Fruit fly (Drosophila melanogaster) whole organism, prepupa: ENCODE measurements around the gene Mon1.

Source experiments
- CG10631 ChIP-seq: fragments of 200-800 bp; sonication (Bioruptor generic); optimal IDR thresholded peaks from 2 replicates; lab custom pipeline; 2016; ENCODE audit warnings: missing biosample characterization, missing genetic modification characterization
- CG11762 ChIP-seq: fragments of 200-800 bp; sonication (Bioruptor generic); optimal IDR thresholded peaks from 3 replicates; lab custom pipeline; 2016; ENCODE audit warnings: missing biosample characterization, missing genetic modification characterization; ENCODE audit not compliant: insufficient read depth
- CG11902 ChIP-seq: fragments of 200-800 bp; sonication (Bioruptor generic); optimal IDR thresholded peaks from 3 replicates; lab custom pipeline; 2016; ENCODE audit warnings: missing biosample characterization, missing genetic modification characterization
- CG15336 ChIP-seq: fragments of 200-800 bp; sonication (Bioruptor generic); IDR thresholded peaks from 2 replicates; pipeline ENCODE4 v1.3.6; 2022; ENCODE audit warnings: missing biosample characterization, missing genetic modification characterization
- CG3032 ChIP-seq: fragments of 200-800 bp; optimal IDR thresholded peaks from 2 replicates; lab custom pipeline; 2019; ENCODE audit warnings: missing biosample characterization, mild to moderate bottlenecking, missing genetic modification characterization, moderate library complexity
- CG31627 ChIP-seq: fragments of 200-800 bp; sonication (Bioruptor generic); optimal IDR thresholded peaks from 3 replicates; lab custom pipeline; 2016; ENCODE audit warnings: missing biosample characterization, missing genetic modification characterization
- CG32006 ChIP-seq: fragments of 200-800 bp; sonication (Bioruptor generic); optimal IDR thresholded peaks from 3 replicates; lab custom pipeline; 2017; ENCODE audit warnings: missing biosample characterization, mild to moderate bottlenecking, missing genetic modification characterization
- CG34406 ChIP-seq: fragments of 200-800 bp; sonication (Bioruptor generic); optimal IDR thresholded peaks from 3 replicates; lab custom pipeline; 2016; ENCODE audit warnings: missing biosample characterization, missing genetic modification characterization
- CG4318 ChIP-seq: fragments of 200-800 bp; sonication (Bioruptor generic); optimal IDR thresholded peaks from 3 replicates; lab custom pipeline; 2017; ENCODE audit warnings: missing biosample characterization, mild to moderate bottlenecking, missing genetic modification characterization
- CG6163 ChIP-seq: fragments of 200-800 bp; sonication (Bioruptor generic); IDR thresholded peaks from 3 replicates; pipeline ENCODE4 v1.3.6; 2022; ENCODE audit warnings: missing biosample characterization, missing genetic modification characterization
- CG6276 ChIP-seq: fragments of 200-800 bp; sonication (Bioruptor generic); optimal IDR thresholded peaks from 2 replicates; lab custom pipeline; 2017; ENCODE audit warnings: missing biosample characterization, mild to moderate bottlenecking, missing genetic modification characterization
- CG6792 ChIP-seq: fragments of 200-800 bp; sonication (Bioruptor generic); optimal IDR thresholded peaks from 3 replicates; lab custom pipeline; 2016; ENCODE audit warnings: missing biosample characterization, missing genetic modification characterization
- CG7368 ChIP-seq: fragments of 200-800 bp; sonication (Bioruptor generic); optimal IDR thresholded peaks from 3 replicates; lab custom pipeline; 2016; ENCODE audit warnings: missing biosample characterization, missing genetic modification characterization
- CG8119 ChIP-seq: fragments of 200-800 bp; sonication (Bioruptor generic); IDR thresholded peaks from 3 replicates; pipeline ENCODE4 v1.3.6; 2022; ENCODE audit warnings: missing biosample characterization, missing genetic modification characterization
- CG8319 ChIP-seq: fragments of 200-800 bp; sonication (Bioruptor generic); optimal IDR thresholded peaks from 3 replicates; lab custom pipeline; 2016; ENCODE audit warnings: missing biosample characterization, missing genetic modification characterization
- CG8632 ChIP-seq: fragments of 200-800 bp; sonication (Bioruptor generic); optimal IDR thresholded peaks from 3 replicates; lab custom pipeline; 2016; ENCODE audit warnings: missing biosample characterization, missing genetic modification characterization
- CG9139 ChIP-seq: fragments of 200-800 bp; sonication (Bioruptor generic); optimal IDR thresholded peaks from 3 replicates; lab custom pipeline; 2017; ENCODE audit warnings: missing biosample characterization, mild to moderate bottlenecking, missing genetic modification characterization
- Eip75B ChIP-seq: fragments of 200-800 bp; sonication (Bioruptor generic); optimal IDR thresholded peaks from 3 replicates; lab custom pipeline; 2016; ENCODE audit warnings: missing biosample characterization, missing genetic modification characterization
- Eip78C ChIP-seq: fragments of 200-800 bp; sonication (Bioruptor generic); peaks from one replicate; lab custom pipeline; 2016; ENCODE audit warnings: missing biosample characterization, missing genetic modification characterization
- Eip93F ChIP-seq: fragments of 200-800 bp; sonication (Bioruptor generic); optimal IDR thresholded peaks from 2 replicates; lab custom pipeline; 2016; ENCODE audit warnings: missing biosample characterization, mild to moderate bottlenecking, missing genetic modification characterization
- Ets21C ChIP-seq: fragments of 200-800 bp; sonication (Bioruptor generic); optimal IDR thresholded peaks from 3 replicates; lab custom pipeline; 2016; ENCODE audit warnings: missing biosample characterization, missing genetic modification characterization
- Ets96B ChIP-seq: fragments of 200-800 bp; optimal IDR thresholded peaks from 2 replicates; lab custom pipeline; 2019; ENCODE audit warnings: missing biosample characterization, mild to moderate bottlenecking, missing genetic modification characterization, moderate library complexity
- Hr38 ChIP-seq: sonication (Bioruptor generic); optimal IDR thresholded peaks from 2 replicates; lab custom pipeline; 2016; ENCODE audit warnings: missing biosample characterization, missing genetic modification characterization
- Hr39 ChIP-seq: fragments of 200-800 bp; sonication (Bioruptor generic); optimal IDR thresholded peaks from 2 replicates; lab custom pipeline; 2016; ENCODE audit warnings: missing biosample characterization, missing genetic modification characterization
- Hr4 ChIP-seq: fragments of 200-800 bp; sonication (Bioruptor generic); optimal IDR thresholded peaks from 3 replicates; lab custom pipeline; 2016; ENCODE audit warnings: missing biosample characterization, missing genetic modification characterization
- Lpt ChIP-seq: fragments of 200-800 bp; sonication (Bioruptor generic); optimal IDR thresholded peaks from 3 replicates; lab custom pipeline; 2016; ENCODE audit warnings: missing biosample characterization, missing genetic modification characterization
- OdsH ChIP-seq: fragments of 200-800 bp; sonication (Bioruptor generic); optimal IDR thresholded peaks from 3 replicates; lab custom pipeline; 2016; ENCODE audit warnings: missing biosample characterization, missing genetic modification characterization
- Smox ChIP-seq: fragments of 200-800 bp; sonication (Bioruptor generic); optimal IDR thresholded peaks from 3 replicates; lab custom pipeline; 2016; ENCODE audit warnings: missing biosample characterization, missing genetic modification characterization
- Sox102F ChIP-seq: fragments of 200-800 bp; sonication (Bioruptor generic); optimal IDR thresholded peaks from 2 replicates; lab custom pipeline; 2016; ENCODE audit warnings: missing biosample characterization, mild to moderate bottlenecking, missing genetic modification characterization
- acj6 ChIP-seq: fragments of 200-800 bp; sonication (Bioruptor generic); optimal IDR thresholded peaks from 3 replicates; lab custom pipeline; 2016; ENCODE audit warnings: missing biosample characterization, missing genetic modification characterization
- cyc ChIP-seq: fragments of 200-800 bp; sonication (Bioruptor generic); optimal IDR thresholded peaks from 3 replicates; lab custom pipeline; 2016; ENCODE audit warnings: missing biosample characterization, missing genetic modification characterization
- dac ChIP-seq: fragments of 200-800 bp; sonication (Bioruptor generic); optimal IDR thresholded peaks from 2 replicates; lab custom pipeline; 2017; ENCODE audit warnings: missing biosample characterization, mild to moderate bottlenecking, missing genetic modification characterization
- dsx ChIP-seq: fragments of 200-800 bp; optimal IDR thresholded peaks from 3 replicates; lab custom pipeline; 2019; ENCODE audit warnings: missing biosample characterization, mild to moderate bottlenecking, missing genetic modification characterization, moderate library complexity; ENCODE audit not compliant: poor library complexity, severe bottlenecking
- esn ChIP-seq: fragments of 200-800 bp; sonication (Bioruptor generic); optimal IDR thresholded peaks from 2 replicates; lab custom pipeline; 2016; ENCODE audit warnings: missing biosample characterization, mild to moderate bottlenecking, missing genetic modification characterization, moderate library complexity
- fd59A ChIP-seq: fragments of 200-800 bp; sonication (Bioruptor generic); optimal IDR thresholded peaks from 2 replicates; lab custom pipeline; 2017; ENCODE audit warnings: missing biosample characterization, mild to moderate bottlenecking, missing genetic modification characterization, missing genetic modification reagents
- fd85E ChIP-seq: fragments of 200-800 bp; sonication (Bioruptor generic); optimal IDR thresholded peaks from 3 replicates; lab custom pipeline; 2016; ENCODE audit warnings: missing biosample characterization, missing genetic modification characterization
- fkh ChIP-seq: fragments of 200-800 bp; sonication (Bioruptor generic); optimal IDR thresholded peaks from 3 replicates; lab custom pipeline; 2017; ENCODE audit warnings: missing biosample characterization, mild to moderate bottlenecking, missing genetic modification characterization, moderate library complexity
- lz ChIP-seq: fragments of 200-800 bp; sonication (Bioruptor generic); optimal IDR thresholded peaks from 3 replicates; lab custom pipeline; 2016; ENCODE audit warnings: missing biosample characterization, missing genetic modification characterization
- net ChIP-seq: fragments of 200-800 bp; sonication (Bioruptor generic); optimal IDR thresholded peaks from 3 replicates; lab custom pipeline; 2016; ENCODE audit warnings: missing biosample characterization, missing genetic modification characterization
- pdm3 ChIP-seq: fragments of 200-800 bp; sonication (Bioruptor generic); optimal IDR thresholded peaks from 3 replicates; lab custom pipeline; 2016; ENCODE audit warnings: missing biosample characterization, missing genetic modification characterization
- salr ChIP-seq, 2 experiments: fragments of 200-800 bp; sonication (Bioruptor generic); optimal IDR thresholded peaks; 3 replicates each; lab custom pipeline; 2016 to 2018; ENCODE audit warnings: missing biosample characterization in 2 of 2, missing genetic modification characterization in 2 of 2, mild to moderate bottlenecking in 1 of 2
- spab ChIP-seq: fragments of 200-800 bp; sonication (Bioruptor generic); optimal IDR thresholded peaks from 2 replicates; lab custom pipeline; 2017; ENCODE audit warnings: missing biosample characterization, mild to moderate bottlenecking, missing genetic modification characterization, missing genetic modification reagents
- svp ChIP-seq: fragments of 200-800 bp; sonication (Bioruptor generic); peaks from one replicate; lab custom pipeline; 2016; ENCODE audit warnings: missing biosample characterization, missing genetic modification characterization
- topi ChIP-seq: fragments of 200-800 bp; sonication (Bioruptor generic); optimal IDR thresholded peaks from 3 replicates; lab custom pipeline; 2016; ENCODE audit warnings: missing biosample characterization, missing genetic modification characterization
- vri ChIP-seq: fragments of 200-800 bp; sonication (Bioruptor generic); optimal IDR thresholded peaks from 3 replicates; lab custom pipeline; 2016; ENCODE audit warnings: missing biosample characterization, mild to moderate bottlenecking, missing genetic modification characterization

The Mon1 gene

dm6 chr2L:4886132-4886531 is 35.7 kb downstream of the Mon1 start (continued):
- TF ChIP-seq topi (GFP tag; lab: Kevin White, UChicago) (no peak), Ets96B (tag; lab: Kevin White, UChicago) (peak; percentile 23), fd85E (GFP tag; lab: Kevin White, UChicago) (no peak), lz (GFP tag; lab: Kevin White, UChicago) (no peak), salr (GFP tag; optimal IDR thresholded peaks at IDR 0.05; lab: Kevin White, UChicago) (peak in 1 of 2 experiments; percentile 31), CG6276 (GFP tag; lab: Kevin White, UChicago) (peak; percentile 67), CG10631 (GFP tag; lab: Kevin White, UChicago) (no peak)
- TF ChIP-seq, all 60 proteins: peak for 25

- no peak for TF ChIP-seq CG7368 (GFP tag; lab: Kevin White, UChicago)
- TF ChIP-seq CG8119 (GFP tag; lab: Robert Waterston, UW) = 0 out of 3 replicates have a peak, but pooled peaks have one; percentile 12
- TF ChIP-seq, all 60 proteins: peak for 1
Observed at dm6 chr2L:4886645-4887044, 36.2 kb downstream of the Mon1 start.

DNA sequence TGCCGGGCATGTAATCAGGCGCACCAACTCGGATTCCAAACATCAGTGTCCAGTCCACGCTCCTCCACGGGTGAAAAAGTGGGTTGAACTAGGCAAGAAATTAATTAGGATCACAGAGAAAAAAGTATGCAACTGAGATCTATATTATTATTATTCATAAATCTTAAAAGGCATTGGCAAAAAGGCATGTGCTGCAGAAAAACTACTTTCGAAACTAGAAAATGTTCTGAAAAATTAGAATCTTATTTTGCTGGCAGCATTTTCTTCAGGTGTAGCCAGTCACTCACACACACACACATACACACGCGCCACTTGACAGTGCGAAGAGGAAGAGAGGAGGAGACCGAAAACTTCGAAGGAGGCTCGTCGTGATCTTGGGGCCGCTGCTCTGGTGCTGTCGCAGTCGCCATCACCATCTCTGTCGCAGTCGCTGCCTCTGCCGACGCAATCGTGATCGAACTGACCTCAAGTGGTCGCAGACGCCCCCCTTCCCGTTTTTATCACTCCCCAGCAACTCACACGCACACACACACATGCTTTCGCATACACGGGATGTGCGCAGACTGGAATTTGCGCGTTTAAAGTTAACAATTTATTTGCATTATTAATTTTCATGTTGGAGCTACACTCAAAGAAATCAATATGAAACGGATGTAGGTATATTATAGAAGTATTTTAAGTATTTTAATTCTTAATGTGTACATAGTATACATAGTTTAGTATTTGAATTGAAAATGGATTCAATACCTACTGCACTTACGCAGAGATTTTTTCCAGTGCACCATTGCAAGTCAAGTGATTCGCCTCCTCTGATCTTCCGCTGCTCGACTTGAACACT is 37.2 kb downstream of the Mon1 start:
- TF ChIP-seq net (GFP tag; lab: Kevin White, UChicago) = peak; percentile 87
- TF ChIP-seq Eip93F (GFP tag; lab: Kevin White, UChicago) = peak; percentile 39
- TF ChIP-seq CG15336 (GFP tag; lab: Robert Waterston, UW) = peak; percentile 94
- peak; percentile 92 for TF ChIP-seq CG34406 (GFP tag; lab: Kevin White, UChicago)
- peak; percentile 92 for TF ChIP-seq fd59A (GFP tag; lab: Kevin White, UChicago)
- peak; percentile 84 for TF ChIP-seq Eip75B
- TF ChIP-seq CG7368 (GFP tag; lab: Kevin White, UChicago) = peak; percentile 85
- peak; percentile 89 for TF ChIP-seq topi (GFP tag; lab: Kevin White, UChicago)
- peak; percentile 87 for TF ChIP-seq CG31627 (GFP tag; lab: Kevin White, UChicago)
- peak; percentile 97 for TF ChIP-seq CG6163 (GFP tag; lab: Robert Waterston, UW)
- TF ChIP-seq CG32006 = peak; percentile 92
- peak; percentile 99 for TF ChIP-seq svp (GFP tag; lab: Kevin White, UChicago)
- TF ChIP-seq CG4318 (GFP tag; lab: Kevin White, UChicago) = peak; percentile 87
- TF ChIP-seq CG8319 (GFP tag; lab: Kevin White, UChicago) = peak; percentile 89
- peak; percentile 85 for TF ChIP-seq spab (GFP tag; lab: Kevin White, UChicago)
- peak; percentile 92 for TF ChIP-seq CG11762 (GFP tag; lab: Kevin White, UChicago)
- TF ChIP-seq Hr38 = no peak
- TF ChIP-seq Hr39 = peak; percentile 85
- peak; percentile 87 for TF ChIP-seq lz (GFP tag; lab: Kevin White, UChicago)
- TF ChIP-seq Lpt (GFP tag; lab: Kevin White, UChicago) = peak; percentile 86
- peak; percentile 94 for TF ChIP-seq acj6 (GFP tag; lab: Kevin White, UChicago)
- peak; percentile 83 for TF ChIP-seq dac (GFP tag; lab: Kevin White, UChicago)
- no peak for TF ChIP-seq fkh (GFP tag; lab: Kevin White, UChicago)
- TF ChIP-seq Ets21C (GFP tag; lab: Kevin White, UChicago) = peak; percentile 80
- peak; percentile 89 for TF ChIP-seq CG6792 (GFP tag; lab: Kevin White, UChicago)
- TF ChIP-seq Eip78C = peak; percentile 98
- TF ChIP-seq CG8632 (GFP tag; lab: Kevin White, UChicago) = peak; percentile 89
- TF ChIP-seq CG6276 (GFP tag; lab: Kevin White, UChicago) = peak; percentile 78
- TF ChIP-seq cyc (GFP tag; lab: Kevin White, UChicago) = peak; percentile 88
- peak; percentile 95 for TF ChIP-seq dsx
- TF ChIP-seq CG9139 (GFP tag; lab: Kevin White, UChicago) = peak; percentile 89
- peak; percentile 86 for TF ChIP-seq Smox (GFP tag; lab: Kevin White, UChicago)
- peak; percentile 85 for TF ChIP-seq CG11902
- TF ChIP-seq pdm3 (GFP tag; lab: Kevin White, UChicago) = peak; percentile 89
- TF ChIP-seq fd85E (GFP tag; lab: Kevin White, UChicago) = peak; percentile 54
- peak; percentile 97 for TF ChIP-seq CG3032 (tag; lab: Kevin White, UChicago)
- peak; percentile 77 for TF ChIP-seq vri
- peak; percentile 85 for TF ChIP-seq Sox102F
- TF ChIP-seq Hr4 = peak; percentile 92
- peak; percentile 89 for TF ChIP-seq esn (GFP tag; lab: Kevin White, UChicago)
- TF ChIP-seq OdsH = peak; percentile 95
- peak; percentile 94 for TF ChIP-seq CG10631 (GFP tag; lab: Kevin White, UChicago)
